Fruit fly (Drosophila melanogaster) whole organism, embryonic: ENCODE results near the gene Tmc.
A peak's percentile ranks its signal among the peaks of the same experiment; 100 is the strongest.

ENCODE experiments used
- Aef1 ChIP-seq: fragments of 200-800 bp; sonication (Bioruptor generic); IDR thresholded peaks from 3 replicates; pipeline ENCODE4 v1.3.6; 2022; ENCODE audit warnings: missing biosample characterization, missing genetic modification characterization
- Blimp-1 ChIP-seq: fragments of 200-800 bp; sonication (Bioruptor generic); optimal IDR thresholded peaks from 3 replicates; lab custom pipeline; 2018; ENCODE audit warnings: missing biosample characterization, missing genetic modification characterization, mild to moderate bottlenecking, moderate library complexity, missing genetic modification reagents
- CG11247 ChIP-seq: fragments of 200-800 bp; sonication (Bioruptor generic); IDR thresholded peaks from 2 replicates; pipeline ENCODE4 v1.3.6; 2022; ENCODE audit warnings: missing biosample characterization, missing genetic modification characterization
- CG11695 ChIP-seq: fragments of 200-800 bp; sonication (Bioruptor generic); IDR thresholded peaks from 3 replicates; pipeline ENCODE4 v1.3.6; 2022; ENCODE audit warnings: missing biosample characterization, missing genetic modification characterization
- CG12155 ChIP-seq: fragments of 200-800 bp; sonication (Bioruptor generic); optimal IDR thresholded peaks from 3 replicates; lab custom pipeline; 2016; ENCODE audit warnings: missing biosample characterization, missing genetic modification characterization
- CG14050 ChIP-seq: fragments of 200-800 bp; sonication (Bioruptor generic); IDR thresholded peaks from 3 replicates; pipeline ENCODE4 v1.3.6; 2022; ENCODE audit warnings: missing biosample characterization, missing genetic modification characterization
- CG14710 ChIP-seq: fragments of 200-800 bp; sonication (Bioruptor generic); optimal IDR thresholded peaks from 3 replicates; lab custom pipeline; 2019; ENCODE audit warnings: missing biosample characterization, mild to moderate bottlenecking, missing genetic modification characterization, moderate library complexity
- CG14965 ChIP-seq: fragments of 200-800 bp; sonication (Bioruptor generic); optimal IDR thresholded peaks from 2 replicates; lab custom pipeline; 2016; ENCODE audit warnings: missing biosample characterization, missing genetic modification characterization, borderline replicate concordance
- CG17361 ChIP-seq: fragments of 200-800 bp; sonication (Bioruptor generic); IDR thresholded peaks from 3 replicates; pipeline ENCODE4 v1.3.6; 2022; ENCODE audit warnings: missing biosample characterization, missing genetic modification characterization
- CG17829 ChIP-seq: fragments of 200-800 bp; optimal IDR thresholded peaks from 2 replicates; lab custom pipeline; 2019; ENCODE audit warnings: missing biosample characterization, mild to moderate bottlenecking, missing genetic modification characterization, moderate library complexity
- CG17912 ChIP-seq: fragments of 200-800 bp; sonication (Bioruptor generic); optimal IDR thresholded peaks from 2 replicates; lab custom pipeline; 2018; ENCODE audit warnings: missing biosample characterization, mild to moderate bottlenecking, missing genetic modification characterization
- CG2678 ChIP-seq: fragments of 200-800 bp; sonication (Bioruptor generic); optimal IDR thresholded peaks from 3 replicates; lab custom pipeline; 2019; ENCODE audit warnings: missing biosample characterization, mild to moderate bottlenecking, missing genetic modification characterization, moderate library complexity
- CG2875 ChIP-seq: fragments of 200-800 bp; sonication (Bioruptor generic); optimal IDR thresholded peaks from 2 replicates; lab custom pipeline; 2017; ENCODE audit warnings: missing biosample characterization, mild to moderate bottlenecking, missing genetic modification characterization, missing genetic modification reagents
- CG31441 ChIP-seq: fragments of 200-800 bp; sonication (Bioruptor generic); IDR thresholded peaks from 2 replicates; pipeline ENCODE4 v1.3.6; 2022; ENCODE audit warnings: missing biosample characterization, missing genetic modification characterization
- CG33557 ChIP-seq: fragments of 200-800 bp; sonication (Bioruptor generic); optimal IDR thresholded peaks from 2 replicates; lab custom pipeline; 2019; ENCODE audit warnings: missing biosample characterization, mild to moderate bottlenecking, missing genetic modification characterization, moderate library complexity
- CG6683 ChIP-seq: fragments of 200-800 bp; sonication (Bioruptor generic); optimal IDR thresholded peaks from 2 replicates; lab custom pipeline; 2017; ENCODE audit warnings: missing biosample characterization, mild to moderate bottlenecking, missing genetic modification characterization, missing genetic modification reagents
- CG6791 ChIP-seq: fragments of 200-800 bp; sonication (Bioruptor generic); IDR thresholded peaks from 3 replicates; pipeline ENCODE4 v1.3.6; 2022; ENCODE audit warnings: missing biosample characterization, missing genetic modification characterization; ENCODE audit not compliant: partially characterized antibody
- CG7786 ChIP-seq: fragments of 200-800 bp; sonication (Bioruptor generic); optimal IDR thresholded peaks from 2 replicates; lab custom pipeline; 2016; ENCODE audit warnings: missing biosample characterization, missing genetic modification characterization
- CG8388 ChIP-seq: fragments of 200-800 bp; sonication (Bioruptor generic); optimal IDR thresholded peaks from 2 replicates; lab custom pipeline; 2019; ENCODE audit warnings: missing biosample characterization, mild to moderate bottlenecking, missing genetic modification characterization, moderate library complexity
- CG8765 ChIP-seq: fragments of 200-800 bp; sonication (Bioruptor generic); IDR thresholded peaks from 2 replicates; pipeline ENCODE4 v1.3.6; 2022; ENCODE audit warnings: missing biosample characterization, missing genetic modification characterization
- CG8924 ChIP-seq: fragments of 200-800 bp; optimal IDR thresholded peaks from 3 replicates; lab custom pipeline; 2019; ENCODE audit warnings: missing biosample characterization, mild to moderate bottlenecking, missing genetic modification characterization, moderate library complexity
- CG9437 ChIP-seq: fragments of 200-800 bp; sonication (Bioruptor generic); optimal IDR thresholded peaks from 2 replicates; lab custom pipeline; 2018; ENCODE audit warnings: missing biosample characterization, mild to moderate bottlenecking, missing genetic modification characterization
- CG9609 ChIP-seq: fragments of 200-800 bp; sonication (Bioruptor generic); optimal IDR thresholded peaks from 3 replicates; lab custom pipeline; 2016; ENCODE audit warnings: missing biosample characterization, missing genetic modification characterization
- CG9876 ChIP-seq: fragments of 200-800 bp; sonication (Bioruptor generic); optimal IDR thresholded peaks from 2 replicates; lab custom pipeline; 2016; ENCODE audit warnings: missing biosample characterization, missing genetic modification characterization
- CoRest ChIP-seq: fragments of 200-800 bp; sonication (Bioruptor generic); optimal IDR thresholded peaks from 3 replicates; lab custom pipeline; 2018; ENCODE audit warnings: missing biosample characterization, mild to moderate bottlenecking, missing genetic modification characterization, moderate library complexity
- Dbx ChIP-seq: fragments of 200-800 bp; sonication (Bioruptor generic); IDR thresholded peaks from 3 replicates; pipeline ENCODE4 v1.3.6; 2022; ENCODE audit warnings: missing biosample characterization, missing genetic modification characterization
- E2f2 ChIP-seq: fragments of 200-800 bp; sonication (Bioruptor generic); IDR thresholded peaks from 2 replicates; pipeline ENCODE4 v1.3.6; 2022; ENCODE audit warnings: missing biosample characterization, missing genetic modification characterization
- HLHmδ ChIP-seq: fragments of 200-800 bp; sonication (Bioruptor generic); optimal IDR thresholded peaks from 2 replicates; lab custom pipeline; 2018; ENCODE audit warnings: missing biosample characterization, mild to moderate bottlenecking, missing genetic modification characterization, moderate library complexity
- NC2β ChIP-seq: fragments of 200-800 bp; sonication (Bioruptor generic); optimal IDR thresholded peaks from 2 replicates; lab custom pipeline; 2016; ENCODE audit warnings: missing biosample characterization, missing genetic modification characterization
- Opbp ChIP-seq: fragments of 200-800 bp; sonication (Bioruptor generic); IDR thresholded peaks from 3 replicates; pipeline ENCODE4 v1.3.6; 2022; ENCODE audit warnings: missing biosample characterization, missing genetic modification characterization; ENCODE audit not compliant: partially characterized antibody
- Pdp1 ChIP-seq, 2 experiments: fragments of 200-800 bp; sonication (Bioruptor generic); optimal IDR thresholded peaks; 3 replicates each; lab custom pipeline; 2016; ENCODE audit warnings: missing biosample characterization in 2 of 2, missing genetic modification characterization in 2 of 2, mild to moderate bottlenecking in 1 of 2, moderate library complexity in 1 of 2
- Rx ChIP-seq: fragments of 200-800 bp; sonication (Bioruptor generic); IDR thresholded peaks from 2 replicates; pipeline ENCODE4 v1.3.6; 2022; ENCODE audit warnings: missing biosample characterization, missing genetic modification characterization
- Vsx1 ChIP-seq: fragments of 200-800 bp; sonication (Bioruptor generic); optimal IDR thresholded peaks from 2 replicates; lab custom pipeline; 2017; ENCODE audit warnings: missing biosample characterization, mild to moderate bottlenecking, missing genetic modification characterization, missing genetic modification reagents
- ac ChIP-seq: fragments of 200-800 bp; sonication (Bioruptor generic); optimal IDR thresholded peaks from 3 replicates; lab custom pipeline; 2017; ENCODE audit warnings: missing biosample characterization, mild to moderate bottlenecking, missing genetic modification characterization
- ap ChIP-seq: fragments of 200-800 bp; sonication (Bioruptor generic); IDR thresholded peaks from 2 replicates; pipeline ENCODE4 v1.3.6; 2022; ENCODE audit warnings: missing biosample characterization, missing genetic modification characterization
- ato ChIP-seq: fragments of 200-800 bp; sonication (Bioruptor generic); IDR thresholded peaks from 2 replicates; pipeline ENCODE4 v1.3.6; 2022; ENCODE audit warnings: missing biosample characterization, missing genetic modification characterization; ENCODE audit not compliant: partially characterized antibody
- bab2 ChIP-seq: fragments of 200-800 bp; sonication (Bioruptor generic); optimal IDR thresholded peaks from 2 replicates; lab custom pipeline; 2016; ENCODE audit warnings: missing biosample characterization, missing genetic modification characterization
- bbx ChIP-seq: fragments of 200-800 bp; sonication (Bioruptor generic); IDR thresholded peaks from 2 replicates; pipeline ENCODE4 v1.3.6; 2022; ENCODE audit warnings: missing biosample characterization, missing genetic modification characterization; ENCODE audit not compliant: partially characterized antibody
- dysf ChIP-seq: fragments of 200-800 bp; sonication (Bioruptor generic); IDR thresholded peaks from 3 replicates; pipeline ENCODE4 v1.3.6; 2022; ENCODE audit warnings: missing biosample characterization, missing genetic modification characterization
- exex ChIP-seq: fragments of 200-800 bp; sonication (Bioruptor generic); optimal IDR thresholded peaks from 4 replicates; lab custom pipeline; 2018; ENCODE audit warnings: missing biosample characterization, mild to moderate bottlenecking, missing genetic modification characterization, moderate library complexity
- fd96Cb ChIP-seq: fragments of 200-800 bp; sonication (Bioruptor generic); optimal IDR thresholded peaks from 2 replicates; lab custom pipeline; 2018; ENCODE audit warnings: missing biosample characterization, mild to moderate bottlenecking, missing genetic modification characterization, moderate library complexity
- ken ChIP-seq: fragments of 200-800 bp; sonication (Bioruptor generic); IDR thresholded peaks from 3 replicates; pipeline ENCODE4 v1.3.6; 2022; ENCODE audit warnings: missing biosample characterization, missing genetic modification characterization
- lab ChIP-seq: fragments of 200-800 bp; sonication (Bioruptor generic); optimal IDR thresholded peaks from 3 replicates; lab custom pipeline; 2017; ENCODE audit warnings: missing biosample characterization, missing genetic modification characterization, mild to moderate bottlenecking, moderate library complexity, missing genetic modification reagents
- pita ChIP-seq: fragments of 200-800 bp; sonication (Bioruptor generic); optimal IDR thresholded peaks from 2 replicates; lab custom pipeline; 2017; ENCODE audit warnings: missing biosample characterization, mild to moderate bottlenecking, missing genetic modification characterization
- sima ChIP-seq: fragments of 200-800 bp; sonication (Bioruptor generic); optimal IDR thresholded peaks from 2 replicates; lab custom pipeline; 2016; ENCODE audit warnings: missing biosample characterization, missing genetic modification characterization
- sr ChIP-seq: fragments of 200-800 bp; sonication (Bioruptor generic); IDR thresholded peaks from 3 replicates; pipeline ENCODE4 v1.3.6; 2022; ENCODE audit warnings: missing biosample characterization, missing genetic modification characterization
- unc-4 ChIP-seq: fragments of 200-800 bp; sonication (Bioruptor generic); IDR thresholded peaks from 2 replicates; pipeline ENCODE4 v1.3.6; 2022; ENCODE audit warnings: missing biosample characterization, missing genetic modification characterization; ENCODE audit not compliant: partially characterized antibody
- wdn ChIP-seq: fragments of 200-800 bp; sonication (Bioruptor generic); IDR thresholded peaks from 2 replicates; pipeline ENCODE4 v1.3.6; 2022; ENCODE audit warnings: missing biosample characterization, missing genetic modification characterization
- z ChIP-seq: fragments of 200-800 bp; sonication (Bioruptor generic); IDR thresholded peaks from 3 replicates; pipeline ENCODE4 v1.3.6; 2022; ENCODE audit warnings: missing biosample characterization, missing genetic modification characterization

Gene Tmc

DNA sequence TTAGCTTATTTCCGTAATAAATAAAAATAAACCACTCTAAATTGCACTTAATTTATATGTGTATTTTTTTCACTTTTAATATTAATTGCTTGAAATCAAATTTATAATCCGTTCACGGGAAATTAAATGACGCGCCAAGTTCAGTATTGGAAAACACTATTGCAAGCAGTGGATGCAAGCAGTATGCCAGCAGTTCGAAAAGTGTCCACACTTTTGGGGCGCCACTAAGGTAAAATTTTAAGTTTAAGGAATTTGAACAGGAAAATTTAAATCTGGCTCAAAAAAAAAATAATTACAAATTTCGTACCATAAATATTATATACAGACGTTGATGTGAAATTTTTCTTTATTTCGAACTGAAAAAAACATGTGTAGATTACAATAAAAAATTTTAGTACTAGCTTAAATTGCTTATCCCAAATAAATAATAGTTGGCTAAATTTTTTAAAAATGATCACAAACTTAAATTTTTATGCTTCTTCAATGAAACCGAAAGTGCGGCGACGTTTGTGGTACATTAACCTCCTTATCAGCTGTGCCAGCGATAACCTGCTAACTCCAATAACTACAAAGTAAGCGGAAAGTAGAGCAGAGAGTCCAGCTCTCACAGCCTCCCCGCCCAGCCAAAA lies 16.5 kb downstream of the Tmc start (continued):
- no peak for TF ChIP-seq ap
- TF ChIP-seq E2f2 (GFP tag; lab: Robert Waterston, UW), result peak; percentile 99
- no peak for TF ChIP-seq bab2 (GFP tag; lab: Kevin White, UChicago)
- no peak for TF ChIP-seq pita (GFP tag; lab: Kevin White, UChicago)
- peak; percentile 47 for TF ChIP-seq CG14710
- TF ChIP-seq z, result no peak
- TF ChIP-seq HLHmδ (GFP tag; lab: Kevin White, UChicago), result no peak
- TF ChIP-seq exex (tag; lab: Kevin White, UChicago), result no peak
- TF ChIP-seq unc-4, result no peak
- TF ChIP-seq Blimp-1 (GFP tag; lab: Kevin White, UChicago), result peak; percentile 84
- no peak for TF ChIP-seq CG9609 (GFP tag; lab: Kevin White, UChicago)
- TF ChIP-seq bbx, result no peak
- peak; percentile 68; the same call in 2 of the 3 replicates for TF ChIP-seq ken (GFP tag; lab: Robert Waterston, UW)
- TF ChIP-seq CG33557 (GFP tag; lab: Kevin White, UChicago), result no peak
- no peak; the same call in 2 of the 3 replicates for TF ChIP-seq CG6791 (GFP tag; lab: Robert Waterston, UW)
- TF ChIP-seq lab (GFP tag; lab: Kevin White, UChicago), result no peak
- no peak for TF ChIP-seq sr (GFP tag; lab: Robert Waterston, UW)
- no peak for TF ChIP-seq ac (GFP tag; lab: Kevin White, UChicago)
- TF ChIP-seq CG17912 (GFP tag; lab: Kevin White, UChicago), result no peak
- TF ChIP-seq ato (GFP tag; lab: Robert Waterston, UW), result no peak
- no peak for TF ChIP-seq sima (GFP tag; lab: Kevin White, UChicago)
- peak; percentile 31; the same call in 1 of the 3 replicates for TF ChIP-seq Aef1 (GFP tag; lab: Robert Waterston, UW)
- TF ChIP-seq CoRest (tag; lab: Kevin White, UChicago), result peak; percentile 40
- 0 out of 2 replicates have a peak, but pooled peaks have one; percentile 35 for TF ChIP-seq CG31441
- TF ChIP-seq CG9876 (GFP tag; lab: Kevin White, UChicago), result no peak
- no peak for TF ChIP-seq CG8388 (GFP tag; lab: Kevin White, UChicago)
- TF ChIP-seq CG17829 (tag; lab: Kevin White, UChicago), result no peak
- TF ChIP-seq Dbx, result peak; percentile 69; the same call in 2 of the 3 replicates
- no peak for TF ChIP-seq CG14050 (GFP tag; lab: Robert Waterston, UW)
- TF ChIP-seq CG8765 (GFP tag; lab: Robert Waterston, UW), result no peak
- TF ChIP-seq NC2β (GFP tag; lab: Kevin White, UChicago), result no peak
- no peak for TF ChIP-seq CG9437 (GFP tag; lab: Kevin White, UChicago)
- no peak for TF ChIP-seq CG14965 (GFP tag; lab: Kevin White, UChicago)
- no peak; the same call in 2 of the 3 replicates for TF ChIP-seq CG17361
- TF ChIP-seq Pdp1 (GFP tag; optimal IDR thresholded peaks at IDR 0.05; lab: Kevin White, UChicago), result peak in 1 of 2 experiments; percentile 66
- peak; percentile 25 for TF ChIP-seq fd96Cb
- no peak for TF ChIP-seq CG11247 (GFP tag; lab: Robert Waterston, UW)
- no peak for TF ChIP-seq CG2678 (tag; lab: Kevin White, UChicago)
- peak; percentile 48; the same call in 1 of the 3 replicates for TF ChIP-seq Opbp (GFP tag; lab: Robert Waterston, UW)
- TF ChIP-seq CG11695 (GFP tag; lab: Robert Waterston, UW), result no peak
- no peak for TF ChIP-seq CG7786 (GFP tag; lab: Kevin White, UChicago)
- TF ChIP-seq CG2875, result no peak
- TF ChIP-seq dysf (GFP tag; lab: Robert Waterston, UW), result 0 out of 3 replicates have a peak, but pooled peaks have one; percentile 43
- TF ChIP-seq CG12155 (GFP tag; lab: Kevin White, UChicago), result no peak
- no peak for TF ChIP-seq Rx (GFP tag; lab: Robert Waterston, UW)
- no peak for TF ChIP-seq CG8924 (tag; lab: Kevin White, UChicago)
- TF ChIP-seq Vsx1 (GFP tag; lab: Kevin White, UChicago), result peak; percentile 42
- TF ChIP-seq wdn (GFP tag; lab: Robert Waterston, UW), result no peak
- no peak for TF ChIP-seq CG6683 (GFP tag; lab: Kevin White, UChicago)
